Fruit fly (Drosophila melanogaster): ENCODE data around the gene RpS19b.

dm6 chr3R:23955380-23955779, 22.1 kb upstream of the RpS19b start:
- TF ChIP-seq Sin3A (optimal IDR thresholded peaks at IDR 0.05): no peak
- TF ChIP-seq psq (optimal IDR thresholded peaks at IDR 0.05): no peak

All from Kc167 (cell line).